Worm (Caenorhabditis elegans) whole organism, L1 larva: ENCODE results near the gene Y54F10AM.8.

Experiments used
- aly-2 ChIP-seq: fragments of 150-350 bp; optimal IDR thresholded peaks from 2 replicates; lab custom pipeline; 2014; ENCODE audit warnings: missing biosample characterization, missing genetic modification characterization
- ces-1 ChIP-seq: fragments of 150-350 bp; optimal IDR thresholded peaks from 2 replicates; lab custom pipeline; 2014; ENCODE audit warnings: missing biosample characterization, missing genetic modification reagents, missing genetic modification characterization
- egl-27 ChIP-seq, 2 experiments: fragments of 150-350 bp in 1 of 2; sonication (generic microtip); optimal IDR thresholded peaks; 3 replicates each; lab custom pipeline; 2017 to 2018; ENCODE audit warnings: missing biosample characterization in 2 of 2, missing genetic modification characterization in 2 of 2, missing genetic modification reagents in 2 of 2
- elt-3 ChIP-seq, 6 experiments: fragments of 150-350 bp in 1 of 6; sonication (generic microtip); optimal IDR thresholded peaks; 2 replicates each; lab custom pipeline; 2017 to 2018; ENCODE audit warnings: missing biosample characterization in 6 of 6, missing genetic modification characterization in 6 of 6, inconsistent platforms in 1 of 6
- nhr-76 ChIP-seq: sonication (generic microtip); optimal IDR thresholded peaks from 2 replicates; lab custom pipeline; 2017; ENCODE audit warnings: missing biosample characterization, missing genetic modification characterization
- sox-4 ChIP-seq: sonication (generic microtip); optimal IDR thresholded peaks from 2 replicates; lab custom pipeline; 2016; ENCODE audit warnings: missing genetic modification characterization, missing compliant biosample characterization

DNA sequence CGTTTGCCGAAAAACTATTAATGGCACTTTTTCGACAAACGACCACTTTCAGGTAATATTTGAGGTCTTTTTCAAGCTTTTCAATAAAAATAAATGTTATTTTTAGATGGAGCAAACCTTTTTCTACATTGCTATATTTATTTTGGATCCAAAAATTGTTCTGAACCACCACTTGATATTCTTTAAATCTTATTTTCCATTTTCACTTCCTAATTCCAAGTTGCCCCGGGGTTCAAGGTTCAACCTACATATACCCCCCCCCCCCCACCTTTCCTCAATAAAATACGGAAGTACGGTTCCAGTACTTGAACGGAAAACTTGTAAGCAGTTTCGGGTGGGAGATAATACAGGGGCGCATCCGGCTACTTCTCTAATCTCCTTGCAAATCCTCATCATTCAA is 746 bp upstream of the Y54F10AM.8 start, which contains the start of gene Y54F10AM.6:
- no peak for TF ChIP-seq nhr-76 (tag; lab: Kevin White, UChicago)
- no peak for TF ChIP-seq sox-4
- TF ChIP-seq ces-1 (GFP tag; lab: Kevin White, UChicago) = no peak
- TF ChIP-seq elt-3 (tag; optimal IDR thresholded peaks at IDR 0.05; lab: Kevin White, UChicago) = no peak
- TF ChIP-seq aly-2 (tag; lab: Kevin White, UChicago) = no peak
- no peak for TF ChIP-seq egl-27 (tag; optimal IDR thresholded peaks at IDR 0.05; lab: Kevin White, UChicago)
